Fruit fly (Drosophila melanogaster) whole organism, embryonic: ENCODE results near the gene CG2865.

Experiments used
- Antp ChIP-seq: fragments of 200-800 bp; sonication (Bioruptor generic); optimal IDR thresholded peaks from 3 replicates; lab custom pipeline; 2016; ENCODE audit warnings: missing biosample characterization, missing genetic modification characterization
- B-H1 ChIP-seq: fragments of 200-800 bp; sonication (Bioruptor generic); IDR thresholded peaks from 3 replicates; pipeline ENCODE4 v1.3.6; 2022; ENCODE audit warnings: missing biosample characterization, missing genetic modification characterization
- CG10209 ChIP-seq: fragments of 200-800 bp; sonication (Bioruptor generic); optimal IDR thresholded peaks from 3 replicates; lab custom pipeline; 2017; ENCODE audit warnings: missing biosample characterization, mild to moderate bottlenecking, missing genetic modification characterization, missing genetic modification reagents
- CG1024 ChIP-seq: fragments of 200-800 bp; sonication (Bioruptor generic); IDR thresholded peaks from 2 replicates; pipeline ENCODE4 v1.3.6; 2022; ENCODE audit warnings: missing biosample characterization, missing genetic modification characterization
- CG11398 ChIP-seq: fragments of 200-800 bp; sonication (Bioruptor generic); optimal IDR thresholded peaks from 2 replicates; lab custom pipeline; 2016; ENCODE audit warnings: missing biosample characterization, missing genetic modification characterization
- CG11695 ChIP-seq: fragments of 200-800 bp; sonication (Bioruptor generic); IDR thresholded peaks from 3 replicates; pipeline ENCODE4 v1.3.6; 2022; ENCODE audit warnings: missing biosample characterization, missing genetic modification characterization
- CG12942 ChIP-seq: fragments of 200-800 bp; sonication (Bioruptor generic); optimal IDR thresholded peaks from 3 replicates; lab custom pipeline; 2016; ENCODE audit warnings: missing biosample characterization, missing genetic modification characterization
- CG14014 ChIP-seq: fragments of 200-800 bp; sonication (Bioruptor generic); IDR thresholded peaks from 2 replicates; pipeline ENCODE4 v1.3.6; 2022; ENCODE audit warnings: missing biosample characterization, missing genetic modification characterization
- CG15269 ChIP-seq: fragments of 200-800 bp; sonication (Bioruptor generic); optimal IDR thresholded peaks from 2 replicates; lab custom pipeline; 2018; ENCODE audit warnings: missing biosample characterization, mild to moderate bottlenecking, missing genetic modification characterization, moderate library complexity
- CG15479 ChIP-seq: fragments of 200-800 bp; sonication (Bioruptor generic); optimal IDR thresholded peaks from 3 replicates; lab custom pipeline; 2019; ENCODE audit warnings: missing biosample characterization, mild to moderate bottlenecking, missing genetic modification characterization, moderate library complexity
- CG15696 ChIP-seq: fragments of 200-800 bp; sonication (Bioruptor generic); optimal IDR thresholded peaks from 2 replicates; lab custom pipeline; 2019; ENCODE audit warnings: missing biosample characterization, mild to moderate bottlenecking, missing genetic modification characterization, moderate library complexity
- CG17359 ChIP-seq: fragments of 200-800 bp; sonication (Bioruptor generic); optimal IDR thresholded peaks from 3 replicates; lab custom pipeline; 2018; ENCODE audit warnings: missing biosample characterization, mild to moderate bottlenecking, missing genetic modification characterization, moderate library complexity
- CG17829 ChIP-seq: fragments of 200-800 bp; optimal IDR thresholded peaks from 2 replicates; lab custom pipeline; 2019; ENCODE audit warnings: missing biosample characterization, mild to moderate bottlenecking, missing genetic modification characterization, moderate library complexity
- CG2202 ChIP-seq: fragments of 200-800 bp; sonication (Bioruptor generic); optimal IDR thresholded peaks from 2 replicates; lab custom pipeline; 2018; ENCODE audit warnings: missing biosample characterization, mild to moderate bottlenecking, missing genetic modification characterization
- CG2678 ChIP-seq: fragments of 200-800 bp; sonication (Bioruptor generic); optimal IDR thresholded peaks from 3 replicates; lab custom pipeline; 2019; ENCODE audit warnings: missing biosample characterization, mild to moderate bottlenecking, missing genetic modification characterization, moderate library complexity
- CG31224 ChIP-seq: fragments of 200-800 bp; sonication (Bioruptor generic); IDR thresholded peaks from 2 replicates; pipeline ENCODE4 v1.3.6; 2022; ENCODE audit warnings: missing biosample characterization, missing genetic modification characterization
- CG4328 ChIP-seq: fragments of 200-800 bp; sonication (Bioruptor generic); optimal IDR thresholded peaks from 3 replicates; lab custom pipeline; 2017; ENCODE audit warnings: missing biosample characterization, missing genetic modification reagents, missing genetic modification characterization
- CG6654 ChIP-seq: fragments of 200-800 bp; sonication (Bioruptor generic); optimal IDR thresholded peaks from 2 replicates; lab custom pipeline; 2017; ENCODE audit warnings: missing biosample characterization, mild to moderate bottlenecking, missing genetic modification characterization
- CG6791 ChIP-seq: fragments of 200-800 bp; sonication (Bioruptor generic); IDR thresholded peaks from 3 replicates; pipeline ENCODE4 v1.3.6; 2022; ENCODE audit warnings: missing biosample characterization, missing genetic modification characterization; ENCODE audit not compliant: partially characterized antibody
- CG7928 ChIP-seq: fragments of 200-800 bp; sonication (Bioruptor generic); optimal IDR thresholded peaks from 2 replicates; lab custom pipeline; 2017; ENCODE audit warnings: missing biosample characterization, mild to moderate bottlenecking, missing genetic modification characterization
- CG8089 ChIP-seq: fragments of 200-800 bp; sonication (Bioruptor generic); optimal IDR thresholded peaks from 3 replicates; lab custom pipeline; 2016; ENCODE audit warnings: missing biosample characterization, missing genetic modification characterization
- CG8290 ChIP-seq, 3 experiments: fragments of 200-800 bp; sonication (Bioruptor generic); optimal IDR thresholded peaks; 2 replicates each; lab custom pipeline; 2016 to 2019; ENCODE audit warnings: missing biosample characterization in 3 of 3, missing genetic modification characterization in 3 of 3, mild to moderate bottlenecking in 2 of 3, moderate library complexity in 1 of 3
- CoRest ChIP-seq: fragments of 200-800 bp; sonication (Bioruptor generic); optimal IDR thresholded peaks from 3 replicates; lab custom pipeline; 2018; ENCODE audit warnings: missing biosample characterization, mild to moderate bottlenecking, missing genetic modification characterization, moderate library complexity
- Drgx ChIP-seq: fragments of 200-800 bp; sonication (Bioruptor generic); IDR thresholded peaks from 2 replicates; pipeline ENCODE4 v1.3.6; 2022; ENCODE audit warnings: missing biosample characterization, missing genetic modification characterization
- Hr78 ChIP-seq, 2 experiments: fragments of 200-800 bp in 1 of 2; fragments of >200 bp in 1 of 2; sonication (Bioruptor generic) in 1 of 2; optimal IDR thresholded peaks; 2 replicates each; lab custom pipeline; 2017 to 2019; ENCODE audit warnings: missing biosample characterization in 2 of 2, missing genetic modification characterization in 2 of 2, mild to moderate bottlenecking in 1 of 2, moderate library complexity in 1 of 2
- Stat92E ChIP-seq, 3 experiments: fragments of >200 bp in 2 of 3; fragments of 200-800 bp in 1 of 3; sonication (Bioruptor generic) in 1 of 3; optimal IDR thresholded peaks; 2 replicates each; lab custom pipeline; 2017 to 2019; ENCODE audit warnings: missing biosample characterization in 3 of 3, missing genetic modification characterization in 3 of 3, mild to moderate bottlenecking in 1 of 3, moderate library complexity in 1 of 3
- Trl ChIP-seq, 3 experiments: fragments of >200 bp in 2 of 3; fragments of 200-800 bp in 1 of 3; sonication (Bioruptor generic) in 1 of 3; optimal IDR thresholded peaks; 2 replicates in 1 of 3; 3 replicates in 2 of 3; lab custom pipeline; 2016 to 2017; ENCODE audit warnings: missing biosample characterization in 1 of 3, missing genetic modification characterization in 1 of 3
- Xrp1 ChIP-seq: fragments of 200-800 bp; sonication (Bioruptor generic); IDR thresholded peaks from 2 replicates; pipeline ENCODE4 v1.3.6; 2022; ENCODE audit warnings: missing biosample characterization, missing genetic modification characterization
- bcd ChIP-seq: fragments of 200-800 bp; sonication (Bioruptor generic); optimal IDR thresholded peaks from 2 replicates; lab custom pipeline; 2017; ENCODE audit warnings: missing biosample characterization, mild to moderate bottlenecking, missing genetic modification characterization
- chif ChIP-seq, 2 experiments: fragments of 200-800 bp; sonication (Bioruptor generic); optimal IDR thresholded peaks; 3 replicates each; lab custom pipeline; 2016; ENCODE audit warnings: missing biosample characterization in 2 of 2, missing genetic modification characterization in 2 of 2
- chinmo ChIP-seq: fragments of 200-800 bp; sonication (Bioruptor generic); IDR thresholded peaks from 4 replicates; pipeline ENCODE4 v1.3.6; 2022; ENCODE audit warnings: missing biosample characterization, missing genetic modification characterization; ENCODE audit not compliant: partially characterized antibody
- ci ChIP-seq: fragments of 200-800 bp; sonication (Bioruptor generic); IDR thresholded peaks from 3 replicates; pipeline ENCODE4 v1.3.6; 2022; ENCODE audit warnings: missing biosample characterization, missing genetic modification characterization
- crol ChIP-seq: fragments of 200-800 bp; sonication (Bioruptor generic); IDR thresholded peaks from 2 replicates; pipeline ENCODE4 v1.3.6; 2022; ENCODE audit warnings: missing biosample characterization, missing genetic modification characterization
- dmrt99B ChIP-seq: fragments of 200-800 bp; sonication (Bioruptor generic); optimal IDR thresholded peaks from 2 replicates; lab custom pipeline; 2018; ENCODE audit warnings: missing biosample characterization, mild to moderate bottlenecking, missing genetic modification characterization, moderate library complexity
- ftz-f1 ChIP-seq: fragments of 200-800 bp; sonication (Bioruptor generic); optimal IDR thresholded peaks from 2 replicates; lab custom pipeline; 2016; ENCODE audit warnings: missing biosample characterization, missing genetic modification characterization
- hkb ChIP-seq, 2 experiments: fragments of 200-800 bp in 1 of 2; fragments of >200 bp in 1 of 2; sonication (Bioruptor generic) in 1 of 2; IDR thresholded peaks in 1 of 2; optimal IDR thresholded peaks in 1 of 2; 2 replicates each; pipeline versions ENCODE4 v1.3.6 to Lab custom; 2017 to 2022; ENCODE audit warnings: missing biosample characterization in 1 of 2, missing genetic modification characterization in 1 of 2
- nau ChIP-seq: fragments of 200-800 bp; sonication (Bioruptor generic); optimal IDR thresholded peaks from 3 replicates; lab custom pipeline; 2017; ENCODE audit warnings: missing biosample characterization, mild to moderate bottlenecking, missing genetic modification characterization, missing genetic modification reagents
- sisA ChIP-seq: fragments of 200-800 bp; sonication (Bioruptor generic); IDR thresholded peaks from 2 replicates; pipeline ENCODE4 v1.3.6; 2022; ENCODE audit warnings: missing biosample characterization, missing genetic modification characterization
- sr ChIP-seq: fragments of 200-800 bp; sonication (Bioruptor generic); IDR thresholded peaks from 3 replicates; pipeline ENCODE4 v1.3.6; 2022; ENCODE audit warnings: missing biosample characterization, missing genetic modification characterization
- tap ChIP-seq: fragments of 200-800 bp; optimal IDR thresholded peaks from 3 replicates; lab custom pipeline; 2019; ENCODE audit warnings: missing biosample characterization, mild to moderate bottlenecking, missing genetic modification characterization, moderate library complexity
- wek ChIP-seq: fragments of 200-800 bp; sonication (Bioruptor generic); optimal IDR thresholded peaks from 3 replicates; lab custom pipeline; 2018; ENCODE audit warnings: missing biosample characterization, mild to moderate bottlenecking, missing genetic modification characterization, moderate library complexity

CG2865 gene

dm6 chrX:2295435-2296229, 2.4 kb upstream of the CG2865 start, which contains the start of gene Raf (continued):
- TF ChIP-seq CG15269 (no peak), CG17829 (no peak), CG6654 (GFP tag; lab: Kevin White, UChicago) (no peak), Trl (optimal IDR thresholded peaks at IDR 0.05; lab: Kevin White, UChicago) (peak; percentile 88 to 95), Trl (GFP tag; optimal IDR thresholded peaks at IDR 0.05; lab: Kevin White, UChicago) (no peak), B-H1 (GFP tag; lab: Robert Waterston, UW) (0 out of 3 replicates have a peak, but pooled peaks have one; percentile 54)

DNA sequence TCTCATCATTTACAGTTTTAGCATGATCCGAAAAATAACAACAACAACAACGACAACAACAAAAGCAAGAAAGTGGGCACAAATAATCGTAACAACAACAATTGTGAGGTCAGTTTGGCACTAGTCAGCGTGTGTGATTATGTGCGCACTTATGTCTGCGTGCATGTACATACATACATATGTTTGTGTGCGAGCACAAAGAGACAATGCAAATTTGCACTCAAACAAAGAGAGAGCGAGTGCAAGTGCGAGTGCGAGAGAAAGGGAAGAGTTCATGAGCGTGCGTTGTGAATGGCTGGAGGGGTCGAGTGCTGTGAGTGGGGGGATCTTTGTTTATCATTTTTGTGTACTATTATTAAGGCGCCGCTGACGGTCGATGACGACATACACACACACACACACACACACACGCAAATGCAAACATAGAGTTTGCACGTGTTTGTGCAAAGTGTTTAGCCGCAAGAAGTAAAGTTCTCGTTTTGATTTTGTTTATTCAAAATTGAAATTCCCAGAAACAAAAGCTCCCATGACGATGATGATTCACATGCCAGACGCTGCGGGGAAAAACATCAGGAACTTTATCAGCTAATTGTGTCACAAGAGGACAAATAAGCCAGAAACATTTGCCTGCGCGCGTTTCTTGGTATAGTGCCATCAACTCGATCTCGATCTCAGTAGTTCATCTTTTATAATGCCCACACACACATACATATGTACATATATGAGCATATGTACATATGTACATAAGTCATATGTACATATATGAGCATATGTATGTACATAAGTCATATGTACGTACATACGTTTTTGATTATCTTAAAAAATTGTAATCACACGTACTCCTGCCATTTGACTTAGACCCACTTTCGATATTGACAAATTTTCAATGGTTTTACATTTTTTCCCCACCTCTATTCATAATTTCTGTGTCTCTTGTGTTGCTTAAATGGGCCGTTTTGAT, 1.5 kb upstream of the CG2865 start:
- TF ChIP-seq bcd (peak; percentile 16), CG7928 (GFP tag; lab: Kevin White, UChicago) (no peak), CG17359 (tag; lab: Kevin White, UChicago) (peak; percentile 30), hkb (optimal IDR thresholded peaks at IDR 0.05; lab: Kevin White, UChicago) (no peak), hkb (GFP tag; IDR thresholded peaks at IDR 0.05; lab: Robert Waterston, UW) (peak; percentile 26; the same call in 1 of the 2 replicates), Antp (GFP tag; lab: Kevin White, UChicago) (peak; percentile 21), CG4328 (GFP tag; lab: Kevin White, UChicago) (peak; percentile 45), dmrt99B (tag; lab: Kevin White, UChicago) (peak; percentile 10), CG14014 (GFP tag; lab: Robert Waterston, UW) (peak; percentile 12; the same call in 1 of the 2 replicates), CG8089 (peak; percentile 27), Stat92E (GFP tag; optimal IDR thresholded peaks at IDR 0.05; lab: Kevin White, UChicago) (peak in 1 of 3 experiments; percentile 76), CG2678 (peak; percentile 21), CG15479 (GFP tag; lab: Kevin White, UChicago) (peak; percentile 85), ftz-f1 (no peak), ci (GFP tag; lab: Robert Waterston, UW) (peak; percentile 61), CG8290 (GFP tag; optimal IDR thresholded peaks at IDR 0.05; lab: Kevin White, UChicago) (peak; percentile 15), CG8290 (tag; optimal IDR thresholded peaks at IDR 0.05; lab: Kevin White, UChicago) (peak in 1 of 2 experiments; percentile 25), CG6791 (GFP tag; lab: Robert Waterston, UW) (no peak), CoRest (peak; percentile 8), tap (tag; lab: Kevin White, UChicago) (peak; percentile 15), CG12942 (GFP tag; lab: Kevin White, UChicago) (no peak), CG2202 (peak; percentile 14), sisA (GFP tag; lab: Robert Waterston, UW) (0 out of 2 replicates have a peak, but pooled peaks have one; percentile 7), CG15696 (tag; lab: Kevin White, UChicago) (peak; percentile 65), Hr78 (GFP tag; optimal IDR thresholded peaks at IDR 0.05; lab: Kevin White, UChicago) (peak in 1 of 2 experiments; percentile 19), CG31224 (0 out of 2 replicates have a peak, but pooled peaks have one; percentile 18), Xrp1 (GFP tag; lab: Robert Waterston, UW) (peak; percentile 51), wek (GFP tag; lab: Kevin White, UChicago) (peak; percentile 38), crol (peak; percentile 68; the same call in 1 of the 2 replicates), chinmo (GFP tag; lab: Robert Waterston, UW) (peak; percentile 67; the same call in 1 of the 4 replicates), Drgx (GFP tag; lab: Robert Waterston, UW) (peak; percentile 55), chif (GFP tag; optimal IDR thresholded peaks at IDR 0.05; lab: Kevin White, UChicago) (peak; percentile 15 to 30), sr (peak; percentile 19; the same call in 1 of the 3 replicates), CG1024 (GFP tag; lab: Robert Waterston, UW) (peak; percentile 34; the same call in 1 of the 2 replicates), CG10209 (GFP tag; lab: Kevin White, UChicago) (peak; percentile 20), CG11398 (GFP tag; lab: Kevin White, UChicago) (peak; percentile 9), nau (GFP tag; lab: Kevin White, UChicago) (peak; percentile 18), CG11695 (GFP tag; lab: Robert Waterston, UW) (0 out of 3 replicates have a peak, but pooled peaks have one; percentile 6)
